Worm (Caenorhabditis elegans) whole organism, L2 larva: ENCODE data around the gene Y11D7A.5.

Experiments used
- C34F6.9 ChIP-seq: fragments of 150-350 bp; optimal IDR thresholded peaks from 2 replicates; lab custom pipeline; 2014; ENCODE audit warnings: missing biosample characterization, missing genetic modification characterization
- F13H6.1 ChIP-seq: sonication (generic microtip); optimal IDR thresholded peaks from 2 replicates; lab custom pipeline; 2016; ENCODE audit warnings: missing genetic modification characterization, missing compliant biosample characterization
- R02D3.7 ChIP-seq: fragments of 150-350 bp; optimal IDR thresholded peaks from 2 replicates; lab custom pipeline; 2014; ENCODE audit warnings: missing biosample characterization, missing genetic modification characterization
- Y55F3AM.14 ChIP-seq: fragments of 200-800 bp; sonication (Bioruptor generic); optimal IDR thresholded peaks from 2 replicates; lab custom pipeline; 2018; ENCODE audit warnings: mild to moderate bottlenecking, missing genetic modification characterization, missing compliant biosample characterization
- alr-1 ChIP-seq: fragments of 150-350 bp; optimal IDR thresholded peaks from 2 replicates; lab custom pipeline; 2014; ENCODE audit warnings: missing biosample characterization, missing genetic modification characterization
- ama-1 ChIP-seq: fragments of 150-350 bp; optimal IDR thresholded peaks from 2 replicates; lab custom pipeline; 2018; ENCODE audit warnings: inconsistent platforms
- blmp-1 ChIP-seq: sonication (generic microtip); optimal IDR thresholded peaks from 2 replicates; lab custom pipeline; 2017; ENCODE audit warnings: missing genetic modification characterization, mild to moderate bottlenecking, missing compliant biosample characterization, antibody characterized with exemption, moderate library complexity; ENCODE audit not compliant: insufficient read depth
- ceh-16 ChIP-seq: fragments of 150-350 bp; optimal IDR thresholded peaks from 2 replicates; lab custom pipeline; 2014; ENCODE audit warnings: missing biosample characterization, missing genetic modification characterization
- ceh-82 ChIP-seq: fragments of 150-350 bp; optimal IDR thresholded peaks from 2 replicates; lab custom pipeline; 2014; ENCODE audit warnings: missing biosample characterization, missing genetic modification characterization
- crh-2 ChIP-seq: sonication (generic microtip); optimal IDR thresholded peaks from 2 replicates; lab custom pipeline; 2017; ENCODE audit warnings: missing biosample characterization, missing genetic modification characterization
- egl-27 ChIP-seq: sonication (generic microtip); optimal IDR thresholded peaks from 3 replicates; lab custom pipeline; 2017; ENCODE audit warnings: missing biosample characterization, missing genetic modification reagents, missing genetic modification characterization
- elt-1 ChIP-seq: fragments of 150-350 bp; optimal IDR thresholded peaks from 2 replicates; lab custom pipeline; 2014; ENCODE audit warnings: missing biosample characterization, missing genetic modification characterization
- elt-3 ChIP-seq: sonication (generic microtip); optimal IDR thresholded peaks from 2 replicates; lab custom pipeline; 2017; ENCODE audit warnings: missing biosample characterization, missing genetic modification characterization
- fos-1 ChIP-seq: fragments of 150-350 bp; optimal IDR thresholded peaks from 2 replicates; lab custom pipeline; 2014; ENCODE audit warnings: missing biosample characterization, missing genetic modification characterization
- gmeb-1 ChIP-seq: fragments of 150-350 bp; optimal IDR thresholded peaks from 2 replicates; lab custom pipeline; 2014; ENCODE audit warnings: missing biosample characterization, missing genetic modification characterization
- lin-11 ChIP-seq: fragments of 150-350 bp; sonication (generic microtip); optimal IDR thresholded peaks from 2 replicates; lab custom pipeline; 2014; ENCODE audit warnings: missing biosample characterization, missing genetic modification characterization, inconsistent platforms, mixed read lengths
- lin-13 ChIP-seq: fragments of 150-350 bp; optimal IDR thresholded peaks from 2 replicates; lab custom pipeline; 2014; ENCODE audit warnings: missing biosample characterization, missing genetic modification reagents, missing genetic modification characterization
- lin-39 ChIP-seq: fragments of 150-350 bp; optimal IDR thresholded peaks from 2 replicates; lab custom pipeline; 2014; ENCODE audit warnings: missing biosample characterization, missing genetic modification reagents, missing genetic modification characterization
- mab-5 ChIP-seq: fragments of 150-350 bp; optimal IDR thresholded peaks from 2 replicates; lab custom pipeline; 2014; ENCODE audit warnings: missing biosample characterization, missing genetic modification characterization
- mbf-1 ChIP-seq: sonication (generic microtip); optimal IDR thresholded peaks from 2 replicates; lab custom pipeline; 2017; ENCODE audit warnings: missing biosample characterization, missing genetic modification characterization
- nhr-10 ChIP-seq: sonication (generic microtip); optimal IDR thresholded peaks from 2 replicates; lab custom pipeline; 2017; ENCODE audit warnings: missing biosample characterization, missing genetic modification characterization
- nhr-12 ChIP-seq: fragments of 150-350 bp; optimal IDR thresholded peaks from 2 replicates; lab custom pipeline; 2014; ENCODE audit warnings: missing biosample characterization, missing genetic modification characterization
- nhr-129 ChIP-seq: fragments of 150-350 bp; optimal IDR thresholded peaks from 2 replicates; lab custom pipeline; 2014; ENCODE audit warnings: missing biosample characterization, missing genetic modification characterization
- nhr-23 ChIP-seq: fragments of 150-350 bp; optimal IDR thresholded peaks from 2 replicates; lab custom pipeline; 2014; ENCODE audit warnings: missing biosample characterization, missing genetic modification reagents, missing genetic modification characterization
- nhr-237 ChIP-seq: fragments of 150-350 bp; optimal IDR thresholded peaks from 2 replicates; lab custom pipeline; 2014; ENCODE audit warnings: missing biosample characterization, missing genetic modification characterization
- nhr-25 ChIP-seq: fragments of 150-350 bp; sonication (generic microtip); optimal IDR thresholded peaks from 3 replicates; lab custom pipeline; 2014; ENCODE audit warnings: missing biosample characterization, missing genetic modification characterization
- nhr-6 ChIP-seq: fragments of 150-350 bp; optimal IDR thresholded peaks from 2 replicates; lab custom pipeline; 2014; ENCODE audit warnings: missing biosample characterization, missing genetic modification characterization
- peb-1 ChIP-seq: fragments of 150-350 bp; optimal IDR thresholded peaks from 2 replicates; lab custom pipeline; 2014; ENCODE audit warnings: missing biosample characterization, missing genetic modification characterization
- sem-4 ChIP-seq: fragments of 150-350 bp; optimal IDR thresholded peaks from 2 replicates; lab custom pipeline; 2014; ENCODE audit warnings: missing biosample characterization, missing genetic modification reagents, missing genetic modification characterization
- skn-1 ChIP-seq: sonication (generic microtip); optimal IDR thresholded peaks from 2 replicates; lab custom pipeline; 2017; ENCODE audit warnings: missing biosample characterization, missing genetic modification characterization
- sma-3 ChIP-seq: sonication (generic microtip); optimal IDR thresholded peaks from 2 replicates; lab custom pipeline; 2016; ENCODE audit warnings: missing genetic modification reagents, missing genetic modification characterization, missing compliant biosample characterization
- sma-9 ChIP-seq, 2 experiments: fragments of 150-350 bp in 1 of 2; sonication (generic microtip) in 1 of 2; optimal IDR thresholded peaks; 2 replicates each; lab custom pipeline; 2014 to 2016; ENCODE audit warnings: missing genetic modification characterization in 2 of 2, mild to moderate bottlenecking in 1 of 2, missing biosample characterization in 1 of 2, missing compliant biosample characterization in 1 of 2, missing genetic modification reagents in 1 of 2, moderate library complexity in 1 of 2
- unc-39 ChIP-seq: fragments of 150-350 bp; optimal IDR thresholded peaks from 2 replicates; lab custom pipeline; 2014; ENCODE audit warnings: missing biosample characterization, missing genetic modification characterization
- unc-55 ChIP-seq: fragments of 150-350 bp; sonication (generic microtip); optimal IDR thresholded peaks from 3 replicates; lab custom pipeline; 2014; ENCODE audit warnings: missing biosample characterization, missing genetic modification reagents, missing genetic modification characterization
- unc-62 ChIP-seq: fragments of 150-350 bp; optimal IDR thresholded peaks from 2 replicates; lab custom pipeline; 2014; ENCODE audit warnings: missing biosample characterization, missing genetic modification reagents, missing genetic modification characterization
- zag-1 ChIP-seq: fragments of 150-350 bp; optimal IDR thresholded peaks from 2 replicates; lab custom pipeline; 2014; ENCODE audit warnings: missing biosample characterization, missing genetic modification characterization
- ztf-11 ChIP-seq: sonication (generic microtip); optimal IDR thresholded peaks from 2 replicates; lab custom pipeline; 2017; ENCODE audit warnings: missing biosample characterization, missing genetic modification characterization
- ztf-4 ChIP-seq: fragments of 150-350 bp; optimal IDR thresholded peaks from 2 replicates; lab custom pipeline; 2014; ENCODE audit warnings: missing biosample characterization, missing genetic modification characterization

The Y11D7A.5 gene

DNA sequence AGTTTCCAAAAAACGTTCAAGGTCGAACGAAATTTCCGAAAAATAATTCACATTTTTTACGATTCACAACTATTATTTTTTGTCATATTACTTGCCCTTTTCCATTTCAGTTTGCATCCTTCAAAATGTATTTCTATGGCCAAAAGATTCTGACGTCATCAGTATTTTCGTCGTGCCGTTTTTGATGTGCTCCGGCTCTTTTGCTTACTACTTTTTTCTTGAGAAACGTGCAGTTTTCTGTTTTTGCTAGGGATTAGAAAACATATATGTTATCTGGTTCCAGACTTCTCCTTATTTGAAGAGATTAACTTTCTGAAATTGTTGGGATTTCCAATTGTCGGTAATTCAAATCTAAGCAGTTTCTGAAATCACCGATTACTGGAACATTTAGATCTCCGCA, 29.5 kb downstream of the Y11D7A.5 start:
- TF ChIP-seq mab-5 (tag; lab: Kevin White, UChicago) (no peak), unc-55 (GFP tag; lab: Kevin White, UChicago) (peak; percentile 24)

DNA sequence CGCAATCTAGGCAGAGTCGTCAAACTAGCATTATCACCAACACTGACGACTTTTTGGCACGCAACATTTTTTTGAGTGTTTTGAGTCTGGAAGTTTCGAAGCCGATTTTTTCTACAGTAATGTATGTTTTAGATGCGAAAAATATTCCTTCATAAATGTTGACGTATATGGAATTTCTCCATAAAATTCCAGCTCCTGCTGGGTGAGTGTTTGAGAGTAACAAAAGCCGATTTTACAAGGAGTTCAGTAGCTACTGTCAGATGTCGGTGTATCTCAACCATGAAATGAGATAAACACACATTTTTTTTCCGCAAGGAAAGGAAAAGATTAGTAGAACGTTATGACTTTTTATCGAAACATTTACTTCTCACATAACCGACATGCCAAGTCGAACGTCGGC, 30.5 kb downstream of the Y11D7A.5 start:
- TF ChIP-seq egl-27 (tag; lab: Kevin White, UChicago) (no peak), Y55F3AM.14 (GFP tag; lab: Kevin White, UChicago) (no peak), nhr-12 (no peak), ceh-82 (tag; lab: Kevin White, UChicago) (no peak), nhr-10 (tag; lab: Kevin White, UChicago) (no peak), mab-5 (tag; lab: Kevin White, UChicago) (no peak), peb-1 (tag; lab: Kevin White, UChicago) (no peak), unc-62 (GFP tag; lab: Kevin White, UChicago) (no peak), lin-11 (tag; lab: Kevin White, UChicago) (no peak), sma-3 (no peak), lin-13 (GFP tag; lab: Kevin White, UChicago) (no peak), sem-4 (tag; lab: Kevin White, UChicago) (no peak), skn-1 (no peak), lin-39 (tag; lab: Kevin White, UChicago) (no peak), elt-3 (no peak)

DNA sequence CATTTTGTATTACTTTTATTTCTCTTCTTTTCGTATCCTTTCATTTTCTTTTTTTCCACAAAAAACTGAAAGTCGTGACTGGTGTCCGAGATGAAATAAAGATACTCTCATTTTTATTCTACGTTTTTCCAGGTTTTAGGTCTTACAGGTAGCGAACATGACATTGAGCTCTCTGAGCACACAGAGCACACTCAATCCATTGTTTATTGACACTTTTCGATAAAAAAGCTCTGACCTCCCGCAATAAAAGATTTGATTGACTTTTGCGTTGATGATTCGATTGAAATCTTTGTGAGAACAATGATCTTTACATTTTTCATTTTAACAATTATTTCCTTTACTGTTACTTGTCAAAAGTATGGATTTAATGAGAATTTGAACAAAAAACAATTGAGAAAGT, 33.2 kb downstream of the Y11D7A.5 start, which contains the start of gene C46C2.6:
Gene C46C2.6, plus strand, starts transcription at position 301 of the 400 bp plus-strand sequence.
- TF ChIP-seq egl-27 (tag; lab: Kevin White, UChicago) (no peak), elt-1 (tag; lab: Kevin White, UChicago) (no peak), nhr-10 (tag; lab: Kevin White, UChicago) (no peak), ztf-4 (tag; lab: Kevin White, UChicago) (peak; percentile 10), nhr-129 (no peak), skn-1 (no peak)

DNA sequence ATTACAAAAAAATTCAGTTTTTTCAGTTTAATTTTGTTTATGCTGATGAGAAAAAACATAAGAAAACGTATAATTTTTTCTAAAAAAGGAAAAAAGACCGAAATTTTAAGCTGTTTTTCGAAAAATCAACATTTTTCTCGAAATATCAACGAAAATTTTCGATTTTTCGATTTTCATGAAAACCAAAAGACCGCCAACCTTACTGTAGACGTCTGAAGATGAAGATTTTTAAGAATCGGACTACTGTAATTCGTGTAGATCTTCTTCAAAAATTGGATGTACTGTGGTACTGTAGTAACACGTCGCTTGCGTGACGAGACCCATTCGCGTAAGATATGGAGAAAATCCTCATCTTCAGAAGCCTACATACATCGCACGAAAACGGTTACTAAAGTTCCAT, 34.5 kb downstream of the Y11D7A.5 start:
- TF ChIP-seq sma-9 (GFP tag; optimal IDR thresholded peaks at IDR 0.05; lab: Kevin White, UChicago) (no peak), sma-9 (tag; optimal IDR thresholded peaks at IDR 0.05; lab: Kevin White, UChicago) (no peak), mbf-1 (no peak), unc-55 (GFP tag; lab: Kevin White, UChicago) (no peak), ceh-16 (tag; lab: Kevin White, UChicago) (no peak)

DNA sequence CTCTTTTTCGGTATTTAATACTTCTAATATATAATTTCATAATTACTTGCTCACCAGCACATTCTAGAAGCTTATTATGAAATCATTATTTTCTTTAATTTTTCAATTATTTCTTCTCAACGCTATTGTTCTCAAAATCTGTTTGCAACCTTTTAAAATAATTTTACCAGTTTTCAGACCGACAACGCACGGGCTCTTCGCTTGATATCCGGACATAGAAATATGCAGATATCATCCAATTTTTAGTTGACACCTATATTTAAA, 45.5 kb downstream of the Y11D7A.5 start, which contains the start of gene wnk-1:
Gene wnk-1, plus strand, starts transcription at position 165 of the 264 bp plus-strand sequence.
- TF ChIP-seq ztf-11 (tag; lab: Kevin White, UChicago), result no peak
- TF ChIP-seq mbf-1, result no peak
- no peak for TF ChIP-seq nhr-6 (tag; lab: Kevin White, UChicago)
- TF ChIP-seq mab-5 (tag; lab: Kevin White, UChicago), result no peak

DNA sequence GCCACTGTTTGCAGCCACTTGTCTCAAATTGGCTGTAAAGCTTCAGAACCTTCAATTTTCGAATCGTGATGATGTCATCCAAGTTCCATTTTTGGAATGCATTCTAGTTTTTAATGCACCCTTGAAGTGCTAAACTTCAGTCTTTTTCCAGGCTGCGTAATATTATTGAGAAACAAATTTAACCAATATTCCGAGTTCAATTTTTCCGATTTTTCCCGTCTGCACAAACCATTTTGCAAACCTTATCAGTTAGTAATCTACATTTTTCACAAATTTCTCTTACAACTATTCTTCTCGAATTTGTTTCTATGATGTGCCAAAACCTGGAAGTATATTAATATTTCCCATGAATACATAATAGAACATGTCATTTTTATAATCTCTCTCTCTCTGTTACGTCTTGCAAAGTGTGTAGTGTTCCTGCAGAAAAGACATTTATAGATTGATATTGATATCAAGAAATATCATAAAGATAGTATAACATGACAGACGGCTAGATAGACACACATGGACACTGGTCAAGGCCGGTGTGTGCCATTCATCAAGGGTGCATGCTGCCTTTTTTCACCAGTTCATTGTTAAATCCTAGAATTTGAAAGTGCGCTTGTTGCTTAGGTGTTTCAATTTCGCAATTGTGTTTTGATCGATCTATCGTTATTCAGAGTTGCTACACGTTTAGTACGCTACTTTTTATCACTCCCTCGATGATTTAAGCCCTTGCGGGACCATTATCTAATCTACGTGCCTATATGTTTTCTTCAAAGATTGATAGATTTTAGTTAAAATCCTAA, 46.0 kb downstream of the Y11D7A.5 start:
- TF ChIP-seq fos-1 (tag; lab: Kevin White, UChicago) (peak; percentile 24), nhr-23 (tag; lab: Kevin White, UChicago) (no peak)

DNA sequence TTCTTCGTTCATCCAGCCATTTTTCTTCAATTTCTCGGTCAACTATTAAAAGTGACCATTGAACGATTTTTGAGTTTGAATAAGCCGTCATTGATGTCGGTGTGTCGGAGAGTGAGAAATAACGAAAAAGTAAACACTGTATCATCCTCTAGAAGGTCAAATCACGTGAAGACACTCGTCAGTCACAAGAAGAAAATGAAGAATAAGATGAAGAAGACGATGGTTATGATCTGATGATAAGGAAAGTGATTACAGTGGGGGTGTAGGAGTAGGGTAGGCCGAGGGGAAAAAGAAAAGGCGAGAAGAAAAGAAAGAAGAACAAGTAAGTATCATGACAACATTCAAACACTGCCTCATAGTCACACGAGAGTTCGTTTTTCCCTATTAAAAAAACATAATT, 47.2 kb downstream of the Y11D7A.5 start:
- TF ChIP-seq mbf-1 (no peak), R02D3.7 (tag; lab: Kevin White, UChicago) (no peak), nhr-129 (peak; percentile 88), mab-5 (tag; lab: Kevin White, UChicago) (no peak), nhr-10 (tag; lab: Kevin White, UChicago) (peak; percentile 1), zag-1 (no peak), Y55F3AM.14 (GFP tag; lab: Kevin White, UChicago) (peak; percentile 47), lin-13 (GFP tag; lab: Kevin White, UChicago) (no peak), crh-2 (tag; lab: Kevin White, UChicago) (peak; percentile 90), ztf-11 (tag; lab: Kevin White, UChicago) (no peak), C34F6.9 (no peak), gmeb-1 (tag; lab: Kevin White, UChicago) (peak; percentile 78), skn-1 (no peak), nhr-237 (no peak), unc-39 (tag; lab: Kevin White, UChicago) (no peak), alr-1 (tag; lab: Kevin White, UChicago) (no peak), peb-1 (tag; lab: Kevin White, UChicago) (no peak), elt-1 (tag; lab: Kevin White, UChicago) (no peak), elt-3 (no peak), ama-1 (lab: Kevin White, UChicago) (peak; percentile 50), nhr-6 (tag; lab: Kevin White, UChicago) (peak; percentile 55), F13H6.1 (tag; lab: Kevin White, UChicago) (peak; percentile 54), sma-9 (GFP tag; optimal IDR thresholded peaks at IDR 0.05; lab: Kevin White, UChicago) (peak; percentile 59), sma-9 (tag; optimal IDR thresholded peaks at IDR 0.05; lab: Kevin White, UChicago) (no peak), blmp-1 (tag; lab: Kevin White, UChicago) (peak; percentile 48), unc-62 (GFP tag; lab: Kevin White, UChicago) (no peak), nhr-25 (peak; percentile 82), ceh-82 (tag; lab: Kevin White, UChicago) (no peak)
